Worm (Caenorhabditis elegans) whole organism, late embryonic: ENCODE measurements around the gene R10E4.6.
A peak's percentile ranks its signal among the peaks of the same experiment; 100 is the strongest.

Experiments used
- C38D4.7 ChIP-seq: fragments of 200-800 bp; sonication (Bioruptor generic); optimal IDR thresholded peaks from 2 replicates; lab custom pipeline; 2018; ENCODE audit warnings: mild to moderate bottlenecking, missing genetic modification characterization, moderate library complexity, missing compliant biosample characterization
- K09A11.1 ChIP-seq: sonication (generic microtip); optimal IDR thresholded peaks from 2 replicates; lab custom pipeline; 2017; ENCODE audit warnings: antibody characterized with exemption, mild to moderate bottlenecking, missing genetic modification characterization, missing compliant biosample characterization; ENCODE audit not compliant: insufficient read depth
- Y22D7AL.16 ChIP-seq: sonication (generic microtip); optimal IDR thresholded peaks from 2 replicates; lab custom pipeline; 2016; ENCODE audit warnings: missing genetic modification characterization, missing compliant biosample characterization
- ceh-14 ChIP-seq: sonication (generic microtip); optimal IDR thresholded peaks from 2 replicates; lab custom pipeline; 2016; ENCODE audit warnings: missing genotype, missing genetic modification characterization, missing compliant biosample characterization
- ceh-19 ChIP-seq: fragments of 200-800 bp; sonication (Bioruptor generic); optimal IDR thresholded peaks from 2 replicates; lab custom pipeline; 2018; ENCODE audit warnings: mild to moderate bottlenecking, missing genetic modification characterization, missing compliant biosample characterization
- ceh-31 ChIP-seq: sonication (generic microtip); optimal IDR thresholded peaks from 2 replicates; lab custom pipeline; 2016; ENCODE audit warnings: missing genetic modification characterization, missing compliant biosample characterization
- ceh-34 ChIP-seq: sonication (generic microtip); optimal IDR thresholded peaks from 2 replicates; lab custom pipeline; 2016; ENCODE audit warnings: mild to moderate bottlenecking, missing genetic modification characterization, missing compliant biosample characterization
- ceh-45 ChIP-seq: fragments of 200-800 bp; sonication (Bioruptor generic); IDR thresholded peaks from 2 replicates; pipeline ENCODE4 v1.3.6; 2022; ENCODE audit warnings: missing genetic modification reagents, missing genetic modification characterization, missing compliant biosample characterization
- ceh-48 ChIP-seq: sonication (generic microtip); optimal IDR thresholded peaks from 2 replicates; lab custom pipeline; 2016; ENCODE audit warnings: missing genetic modification characterization, inconsistent platforms, missing compliant biosample characterization
- dmd-4 ChIP-seq: sonication (generic microtip); optimal IDR thresholded peaks from 2 replicates; lab custom pipeline; 2016; ENCODE audit warnings: borderline replicate concordance, missing genetic modification characterization, missing compliant biosample characterization
- elt-2 ChIP-seq: sonication (generic microtip); optimal IDR thresholded peaks from 2 replicates; lab custom pipeline; 2016; ENCODE audit warnings: missing genetic modification reagents, missing genetic modification characterization, missing compliant biosample characterization
- elt-4 ChIP-seq: sonication (generic microtip); optimal IDR thresholded peaks from 2 replicates; lab custom pipeline; 2016; ENCODE audit warnings: missing genetic modification characterization, missing compliant biosample characterization
- fax-1 ChIP-seq: sonication (generic microtip); optimal IDR thresholded peaks from 2 replicates; lab custom pipeline; 2016; ENCODE audit warnings: missing genotype, missing genetic modification characterization, missing compliant biosample characterization
- fkh-10 ChIP-seq: fragments of 150-350 bp; optimal IDR thresholded peaks from 2 replicates; lab custom pipeline; 2014; ENCODE audit warnings: missing biosample characterization, missing genetic modification reagents, missing genetic modification characterization
- hlh-15 ChIP-seq: sonication (generic microtip); optimal IDR thresholded peaks from 2 replicates; lab custom pipeline; 2016; ENCODE audit warnings: missing genetic modification characterization, missing compliant biosample characterization
- hlh-30 ChIP-seq: sonication (generic microtip); optimal IDR thresholded peaks from 2 replicates; lab custom pipeline; 2017; ENCODE audit warnings: antibody characterized with exemption, missing genetic modification characterization, missing compliant biosample characterization; ENCODE audit not compliant: insufficient read depth
- hlh-6 ChIP-seq: sonication (generic microtip); optimal IDR thresholded peaks from 2 replicates; lab custom pipeline; 2016; ENCODE audit warnings: missing genotype, missing genetic modification characterization, missing compliant biosample characterization
- hlh-8 ChIP-seq: sonication (generic microtip); optimal IDR thresholded peaks from 2 replicates; lab custom pipeline; 2016; ENCODE audit warnings: missing genotype, missing genetic modification characterization, missing compliant biosample characterization
- lin-11 ChIP-seq: fragments of 200-800 bp; sonication (Bioruptor generic); optimal IDR thresholded peaks from 2 replicates; lab custom pipeline; 2018; ENCODE audit warnings: mild to moderate bottlenecking, missing genetic modification characterization, missing compliant biosample characterization
- madf-2 ChIP-seq: sonication (generic microtip); optimal IDR thresholded peaks from 2 replicates; lab custom pipeline; 2017; ENCODE audit warnings: missing genetic modification characterization, missing compliant biosample characterization
- mec-3 ChIP-seq: sonication (generic microtip); optimal IDR thresholded peaks from 2 replicates; lab custom pipeline; 2016; ENCODE audit warnings: borderline replicate concordance, missing genetic modification characterization, missing compliant biosample characterization
- nfya-1 ChIP-seq: sonication (generic microtip); optimal IDR thresholded peaks from 2 replicates; lab custom pipeline; 2017; ENCODE audit warnings: missing genetic modification characterization, mild to moderate bottlenecking, missing compliant biosample characterization, antibody characterized with exemption, moderate library complexity
- npax-4 ChIP-seq: sonication (generic microtip); optimal IDR thresholded peaks from 2 replicates; lab custom pipeline; 2016; ENCODE audit warnings: missing genetic modification characterization, missing compliant biosample characterization
- pag-3 ChIP-seq: sonication (generic microtip); optimal IDR thresholded peaks from 2 replicates; lab custom pipeline; 2016; ENCODE audit warnings: missing compliant biosample characterization, missing genetic modification characterization, borderline replicate concordance
- pat-9 ChIP-seq: fragments of 200-800 bp; sonication (Bioruptor generic); optimal IDR thresholded peaks from 2 replicates; lab custom pipeline; 2018; ENCODE audit warnings: mild to moderate bottlenecking, missing genetic modification characterization, moderate library complexity, missing compliant biosample characterization
- pqm-1 ChIP-seq: sonication (generic microtip); optimal IDR thresholded peaks from 2 replicates; lab custom pipeline; 2016; ENCODE audit warnings: missing genetic modification characterization, missing compliant biosample characterization
- pros-1 ChIP-seq: fragments of 150-350 bp; optimal IDR thresholded peaks from 2 replicates; lab custom pipeline; 2014; ENCODE audit warnings: missing biosample characterization, missing genetic modification reagents, missing genetic modification characterization
- sdc-2 ChIP-seq: sonication (generic microtip); optimal IDR thresholded peaks from 2 replicates; lab custom pipeline; 2016; ENCODE audit warnings: missing genotype, missing genetic modification characterization, missing compliant biosample characterization
- syd-9 ChIP-seq: sonication (generic microtip); optimal IDR thresholded peaks from 2 replicates; lab custom pipeline; 2016; ENCODE audit warnings: mild to moderate bottlenecking, missing genetic modification characterization, moderate library complexity, missing compliant biosample characterization
- tbx-2 ChIP-seq: sonication (generic microtip); optimal IDR thresholded peaks from 2 replicates; lab custom pipeline; 2016; ENCODE audit warnings: missing genetic modification characterization, missing compliant biosample characterization
- unc-3 ChIP-seq, 2 experiments: fragments of 200-800 bp in 1 of 2; sonication (Bioruptor generic) in 1 of 2; sonication (generic microtip) in 1 of 2; conservative IDR thresholded peaks in 1 of 2; optimal IDR thresholded peaks in 1 of 2; 2 replicates each; pipeline versions ENCODE4 v1.3.6 to Lab custom; 2016 to 2022; ENCODE audit warnings: missing compliant biosample characterization in 2 of 2, missing genetic modification characterization in 2 of 2, missing genetic modification reagents in 1 of 2
- ztf-16 ChIP-seq: sonication (generic microtip); optimal IDR thresholded peaks from 2 replicates; lab custom pipeline; 2017; ENCODE audit warnings: missing genetic modification characterization, missing compliant biosample characterization

The R10E4.6 gene

DNA sequence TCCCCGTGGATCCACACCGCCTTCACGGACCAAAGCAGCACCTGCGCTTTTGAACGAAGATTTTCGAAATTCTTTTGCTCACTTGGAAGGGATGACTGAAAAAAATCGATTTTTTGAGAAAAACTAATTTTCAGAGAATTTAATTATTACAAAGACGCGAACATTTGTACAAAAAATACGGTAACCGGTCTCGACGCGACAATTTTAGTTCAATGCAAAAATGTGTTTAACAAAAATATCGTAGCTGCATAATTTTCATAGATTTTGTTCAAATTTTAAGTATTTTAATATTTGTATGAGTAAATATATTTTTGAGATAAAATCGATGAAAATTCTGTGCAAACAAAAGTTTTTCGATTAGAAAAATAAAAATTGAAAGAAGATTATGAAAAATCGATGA lies 30.2 kb upstream of the R10E4.6 start, which contains the start of gene T08A11.1:
TSS of gene T08A11.1 (minus strand) at position 101 of the 400 bp plus-strand sequence.
- no peak for TF ChIP-seq sdc-2 (tag; lab: Kevin White, UChicago)
- TF ChIP-seq pqm-1 (tag; lab: Kevin White, UChicago) = no peak
- no peak for TF ChIP-seq hlh-6
- no peak for TF ChIP-seq lin-11 (tag; lab: Kevin White, UChicago)
- no peak for TF ChIP-seq pat-9 (tag; lab: Kevin White, UChicago)
- no peak for TF ChIP-seq unc-3 (GFP tag; conservative IDR thresholded peaks at IDR 0.05; lab: Robert Waterston, UW)
- no peak for TF ChIP-seq unc-3 (tag; optimal IDR thresholded peaks at IDR 0.05; lab: Kevin White, UChicago)
- no peak for TF ChIP-seq ztf-16 (tag; lab: Kevin White, UChicago)
- no peak for TF ChIP-seq ceh-45 (GFP tag; lab: Robert Waterston, UW)
- no peak for TF ChIP-seq hlh-8 (tag; lab: Kevin White, UChicago)
- no peak for TF ChIP-seq madf-2 (tag; lab: Kevin White, UChicago)
- no peak for TF ChIP-seq fax-1
- TF ChIP-seq elt-4 (tag; lab: Kevin White, UChicago) = no peak
- no peak for TF ChIP-seq ceh-48
- no peak for TF ChIP-seq npax-4 (tag; lab: Kevin White, UChicago)
- TF ChIP-seq syd-9 (tag; lab: Kevin White, UChicago) = no peak
- TF ChIP-seq K09A11.1 (tag; lab: Kevin White, UChicago) = no peak
- no peak for TF ChIP-seq ceh-19 (GFP tag; lab: Kevin White, UChicago)

DNA sequence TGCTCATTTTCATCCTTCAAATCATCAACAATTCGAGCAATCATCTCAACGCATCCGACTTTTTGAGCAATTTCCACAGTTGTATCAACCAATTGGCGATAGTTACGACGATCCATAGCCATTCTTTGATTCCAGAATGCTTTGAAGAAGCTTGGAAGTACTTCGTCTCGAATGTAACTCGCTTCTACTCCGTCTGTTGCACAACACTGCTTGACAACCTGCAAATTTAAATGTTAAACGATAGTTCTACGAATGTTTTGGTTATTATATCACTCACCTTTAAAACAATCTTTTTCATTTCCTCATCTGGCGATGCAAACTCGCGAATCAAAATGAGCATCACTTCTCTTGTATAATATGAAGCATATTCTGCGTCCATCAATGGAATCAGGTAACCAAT lies 27.3 kb upstream of the R10E4.6 start:
- TF ChIP-seq ztf-16 (tag; lab: Kevin White, UChicago) (no peak), dmd-4 (no peak), syd-9 (tag; lab: Kevin White, UChicago) (no peak), hlh-15 (tag; lab: Kevin White, UChicago) (no peak), mec-3 (tag; lab: Kevin White, UChicago) (no peak), fkh-10 (no peak), hlh-6 (no peak), lin-11 (tag; lab: Kevin White, UChicago) (no peak)
- TF ChIP-seq, all 69 proteins: peak for 0

DNA sequence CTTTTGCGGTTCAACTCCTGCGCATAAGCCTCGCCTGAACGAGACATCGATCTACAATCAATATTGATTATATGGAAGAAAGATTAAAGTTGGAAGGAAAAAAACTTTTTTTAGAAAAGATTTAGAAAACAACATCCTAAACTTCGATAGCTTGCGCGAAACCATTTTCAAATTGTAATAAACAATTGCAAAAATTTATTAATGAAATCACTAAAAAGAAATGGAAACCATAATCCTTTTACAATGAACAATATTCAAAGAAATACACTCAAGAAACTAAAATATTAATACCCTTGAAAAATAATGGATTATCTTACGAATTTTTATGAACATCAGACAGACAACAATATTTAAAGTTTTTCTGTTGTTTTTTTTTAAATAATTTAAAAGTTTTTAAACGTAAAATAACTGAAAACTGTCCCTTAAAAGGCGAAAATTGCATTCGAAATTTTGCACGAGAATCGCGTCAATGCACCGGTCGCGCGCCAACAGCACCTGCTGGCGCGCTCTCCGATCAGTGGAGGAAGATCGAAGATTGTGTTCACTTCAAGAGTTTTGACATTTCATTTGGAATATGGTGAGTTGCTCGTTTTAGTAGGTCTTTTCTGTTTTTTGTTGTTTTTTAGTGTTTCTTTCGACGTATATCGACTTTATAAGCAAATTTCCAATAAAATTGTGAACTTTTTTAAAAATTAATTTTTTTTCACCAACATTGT lies 23.8 kb upstream of the R10E4.6 start, which contains the start of the genes sftb-1 and R10E4.1:
TSS of gene sftb-1 (minus strand) at position 51 of the 716 bp plus-strand sequence.
TSS of gene R10E4.1 (plus strand) at position 524 of the 716 bp plus-strand sequence.
- peak; percentile 37 for TF ChIP-seq ceh-14
- no peak for TF ChIP-seq hlh-15 (tag; lab: Kevin White, UChicago)
- peak; percentile 4 for TF ChIP-seq ceh-31 (tag; lab: Kevin White, UChicago)
- TF ChIP-seq pag-3 = no peak
- TF ChIP-seq nfya-1 = peak; percentile 55
- peak; percentile 4 for TF ChIP-seq elt-2 (tag; lab: Kevin White, UChicago)
- TF ChIP-seq tbx-2 (tag; lab: Kevin White, UChicago) = peak; percentile 31

DNA sequence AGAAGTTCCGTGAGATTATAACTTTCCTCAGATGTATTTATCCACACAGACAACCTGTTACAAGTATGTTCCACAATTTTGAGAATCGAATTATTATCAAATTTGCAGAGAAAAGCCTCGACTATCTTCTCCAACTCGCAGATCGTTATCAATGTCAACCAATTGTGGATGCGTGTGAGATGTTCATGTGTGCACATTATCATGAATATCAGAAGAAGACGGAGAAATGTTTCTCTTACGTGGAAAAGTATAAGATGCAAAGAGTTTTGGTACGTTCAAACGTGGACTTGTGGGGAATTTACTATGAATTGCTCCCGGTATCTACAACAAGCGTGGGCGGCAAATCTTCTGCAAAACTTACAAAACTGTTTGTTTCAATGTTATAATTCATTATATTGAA lies 22.1 kb upstream of the R10E4.6 start:
- TF ChIP-seq elt-2 (tag; lab: Kevin White, UChicago) (peak; percentile 11), pros-1 (tag; lab: Kevin White, UChicago) (no peak), ceh-34 (no peak), C38D4.7 (no peak), Y22D7AL.16 (tag; lab: Kevin White, UChicago) (no peak), pag-3 (no peak), K09A11.1 (tag; lab: Kevin White, UChicago) (no peak), nfya-1 (no peak)

DNA sequence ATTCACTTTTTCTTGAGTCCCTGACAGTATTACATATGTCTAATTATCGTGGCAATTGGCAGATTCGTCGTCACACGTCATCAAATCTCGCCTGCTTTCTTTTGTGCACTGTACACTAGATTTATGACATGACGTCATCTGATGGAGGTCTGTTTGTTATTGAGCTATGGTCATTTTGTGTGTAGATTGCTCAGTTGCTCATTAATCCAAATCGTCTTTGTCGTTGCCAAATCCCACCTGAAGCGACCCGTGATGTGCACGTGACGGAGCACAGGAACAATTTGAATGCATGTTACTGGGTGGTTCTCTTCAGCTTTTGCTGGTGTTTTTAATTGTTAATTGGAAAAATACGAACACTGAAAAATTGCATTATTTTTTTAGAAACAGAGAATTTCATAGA lies 20.3 kb upstream of the R10E4.6 start:
- peak; percentile 61 for TF ChIP-seq hlh-30 (tag; lab: Kevin White, UChicago)
- TF ChIP-seq lin-11 (tag; lab: Kevin White, UChicago) = no peak
